Worm (Caenorhabditis elegans): ENCODE data around the gene srlf-17.
A peak's percentile ranks its signal among the peaks of the same experiment; 100 is the strongest.

The srlf-17 gene

DNA sequence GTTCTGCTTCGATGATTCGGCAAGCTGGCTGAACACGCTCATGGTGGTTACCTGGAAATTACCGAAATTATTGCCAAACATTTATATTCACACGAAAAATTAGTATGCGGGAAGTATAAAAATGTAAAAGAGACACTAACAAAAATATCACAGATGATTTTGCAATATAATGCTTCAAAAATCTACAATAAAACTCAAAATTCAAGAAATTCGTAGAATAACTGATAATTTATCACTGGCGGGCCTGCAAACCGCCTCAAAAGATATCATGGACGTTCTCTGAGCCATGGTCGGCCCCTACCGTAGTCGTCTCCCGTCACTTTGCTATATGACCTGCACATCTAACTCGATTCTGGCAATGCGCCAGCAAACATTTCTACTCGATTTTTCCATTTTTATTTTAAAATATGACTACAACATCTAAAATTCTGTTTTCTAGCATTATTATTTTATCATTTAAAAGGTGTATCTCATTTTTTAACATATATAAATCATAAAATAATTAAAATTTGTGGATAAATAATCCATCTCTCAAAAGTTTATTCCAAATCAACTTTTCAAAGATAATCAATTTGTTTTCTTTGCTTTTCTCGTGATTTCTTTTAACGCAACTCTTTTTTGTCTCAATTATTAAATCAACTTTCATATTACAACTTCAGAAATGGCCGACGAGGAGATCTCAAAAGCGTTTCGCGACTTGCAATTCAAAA lies 47.1 kb upstream of the srlf-17 start, which contains the start of the genes F01G4.6 and pfd-1 (continued):
- peak; percentile 80 for TF ChIP-seq nhr-25 (tag; optimal IDR thresholded peaks at IDR 0.05; ENCODE audit: borderline replicate concordance, insufficient read depth)
- TF ChIP-seq snpc-1.2 (GFP tag; IDR thresholded peaks at IDR 0.05), result no peak
- TF ChIP-seq duxl-1 (tag; optimal IDR thresholded peaks at IDR 0.05; ENCODE audit: poor library complexity), result peak; percentile 76
- TF ChIP-seq aha-1 (tag), result peak; percentile 93
- no peak for TF ChIP-seq ceh-44 (GFP tag; IDR thresholded peaks at IDR 0.05)
- TF ChIP-seq nhr-10 (tag; optimal IDR thresholded peaks at IDR 0.05), result no peak
- no peak for TF ChIP-seq R02D3.7 (tag; optimal IDR thresholded peaks at IDR 0.05)
- TF ChIP-seq hlh-11 (tag; optimal IDR thresholded peaks at IDR 0.05), result peak; percentile 92
- no peak for TF ChIP-seq D1046.2 (GFP tag; IDR thresholded peaks at IDR 0.05)
- no peak for TF ChIP-seq ztf-7 (tag; optimal IDR thresholded peaks at IDR 0.05)
- TF ChIP-seq daf-12 (tag; optimal IDR thresholded peaks at IDR 0.05), result no peak
- peak; percentile 89 for TF ChIP-seq T26A8.4 (GFP tag; IDR thresholded peaks at IDR 0.05)
- TF ChIP-seq lin-39 (tag; optimal IDR thresholded peaks at IDR 0.05), result no peak
- TF ChIP-seq attf-4 (tag; optimal IDR thresholded peaks at IDR 0.05), result no peak
- TF ChIP-seq lim-7 (GFP tag; IDR thresholded peaks at IDR 0.05), result no peak
- peak; percentile 90 for TF ChIP-seq lin-1 (GFP tag; IDR thresholded peaks at IDR 0.05)

DNA sequence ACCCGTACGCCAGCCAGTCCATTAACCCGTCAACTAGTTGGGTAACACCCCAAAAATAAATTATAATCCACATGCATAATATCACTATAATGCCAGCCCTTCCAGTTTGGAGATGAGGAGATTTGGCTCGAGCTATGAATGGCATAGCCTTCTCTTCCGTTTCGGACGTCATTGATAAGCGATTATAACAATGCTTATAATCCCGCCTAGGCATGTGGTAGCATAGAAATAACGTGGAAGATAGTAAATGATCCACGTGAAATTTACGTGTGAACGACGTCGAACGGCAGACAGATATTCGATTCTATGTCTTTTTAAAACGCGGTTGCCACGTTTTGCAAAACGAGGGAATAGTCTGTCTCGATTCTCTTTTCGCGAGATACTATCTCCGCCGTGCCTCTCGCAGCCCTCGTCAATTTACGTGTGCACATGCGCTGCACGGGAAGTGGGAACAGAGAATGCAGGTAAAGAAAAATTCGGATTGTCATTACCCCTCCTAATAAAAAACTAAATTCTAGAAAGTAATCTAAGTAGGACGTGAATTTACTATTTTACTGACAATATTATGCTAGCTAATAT lies 46.4 kb upstream of the srlf-17 start:
- TF ChIP-seq zfp-3 (GFP tag; conservative IDR thresholded peaks at IDR 0.05) (no peak), zip-2 (tag; optimal IDR thresholded peaks at IDR 0.05) (no peak), snpc-1.2 (GFP tag; IDR thresholded peaks at IDR 0.05) (0 out of 2 replicates have a peak, but pooled peaks have one; percentile 10), mdl-1 (tag; optimal IDR thresholded peaks at IDR 0.05) (peak in 1 of 2 experiments; percentile 50), hlh-30 (tag; optimal IDR thresholded peaks at IDR 0.05; ENCODE audit: insufficient read depth) (peak; percentile 49), vab-7 (GFP tag; IDR thresholded peaks at IDR 0.05) (no peak), pqm-1 (tag; optimal IDR thresholded peaks at IDR 0.05) (no peak), nhr-77 (tag; optimal IDR thresholded peaks at IDR 0.05) (no peak), saeg-2 (GFP tag; IDR thresholded peaks at IDR 0.05) (no peak), dve-1 (tag; optimal IDR thresholded peaks at IDR 0.05; ENCODE audit: insufficient read depth) (peak; percentile 16), hlh-11 (tag; optimal IDR thresholded peaks at IDR 0.05) (peak; percentile 49), dpl-1 (GFP tag; optimal IDR thresholded peaks at IDR 0.05) (peak; percentile 17), nhr-48 (tag; optimal IDR thresholded peaks at IDR 0.05) (no peak), mxl-3 (GFP tag; optimal IDR thresholded peaks at IDR 0.05) (peak; percentile 84), nhr-28 (tag; optimal IDR thresholded peaks at IDR 0.05) (peak; percentile 4), hmg-1.1 (GFP tag; IDR thresholded peaks at IDR 0.05) (no peak), aha-1 (tag) (peak; percentile 8), T26A8.4 (GFP tag; IDR thresholded peaks at IDR 0.05) (no peak), dmd-6 (GFP tag; IDR thresholded peaks at IDR 0.05) (peak; percentile 59), php-3 (GFP tag; IDR thresholded peaks at IDR 0.05) (peak; percentile 38; the same call in 1 of the 2 replicates), lin-13 (GFP tag; optimal IDR thresholded peaks at IDR 0.05) (no peak), lsy-2 (tag; optimal IDR thresholded peaks at IDR 0.05) (peak in 1 of 2 experiments; percentile 40)

- TF ChIP-seq gei-8 (GFP tag; optimal IDR thresholded peaks at IDR 0.05) (peak; percentile 31), ZK546.5 (tag; optimal IDR thresholded peaks at IDR 0.05) (no peak), dve-1 (tag; optimal IDR thresholded peaks at IDR 0.05; ENCODE audit: insufficient read depth) (peak; percentile 20), zag-1 (tag; optimal IDR thresholded peaks at IDR 0.05) (peak; percentile 55), Y75B8A.6 (GFP tag; IDR thresholded peaks at IDR 0.05) (no peak), D1046.2 (GFP tag; IDR thresholded peaks at IDR 0.05) (no peak), Y5F2A.4 (GFP tag; optimal IDR thresholded peaks at IDR 0.05) (no peak), mes-2 (tag; optimal IDR thresholded peaks at IDR 0.05; ENCODE audit: poor library complexity, severe bottlenecking) (peak; percentile 16), dpl-1 (GFP tag; optimal IDR thresholded peaks at IDR 0.05) (peak; percentile 21), aha-1 (tag) (no peak), saeg-2 (GFP tag; IDR thresholded peaks at IDR 0.05) (no peak), snpc-1.2 (GFP tag; IDR thresholded peaks at IDR 0.05) (peak; percentile 65; the same call in 1 of the 2 replicates), nhr-10 (tag; optimal IDR thresholded peaks at IDR 0.05) (no peak), ctbp-1 (GFP tag; IDR thresholded peaks at IDR 0.05) (no peak), ZK337.2 (GFP tag; IDR thresholded peaks at IDR 0.05) (no peak), ceh-20 (GFP tag; IDR thresholded peaks at IDR 0.05) (no peak), ceh-82 (tag; optimal IDR thresholded peaks at IDR 0.05) (no peak), hmg-1.1 (GFP tag; IDR thresholded peaks at IDR 0.05) (no peak), madf-5 (GFP tag; IDR thresholded peaks at IDR 0.05) (0 out of 4 replicates have a peak, but pooled peaks of 1 of the 2 experiments have one; percentile 24)
These were observed 44.5 kb upstream of the srlf-17 start, which contains the start of gene pigq-1 for ce11 chrIV:11146962-11147470. pigq-1 (minus strand) TSS chrIV:11147247.
